Worm (Caenorhabditis elegans) whole organism, L4 larva: ENCODE measurements around the gene hpo-33.

ENCODE experiments used
- F26F4.8 ChIP-seq: fragments of 200-800 bp; sonication (Bioruptor generic); conservative IDR thresholded peaks from 2 replicates; pipeline ENCODE4 v1.3.6; 2022; ENCODE audit warnings: missing genetic modification characterization, missing compliant biosample characterization
- F49E8.2 ChIP-seq: sonication (generic microtip); optimal IDR thresholded peaks from 2 replicates; lab custom pipeline; 2016; ENCODE audit warnings: missing compliant biosample characterization, mild to moderate bottlenecking, missing genetic modification characterization, borderline replicate concordance
- R02D3.7 ChIP-seq: fragments of 150-350 bp; sonication (generic microtip); optimal IDR thresholded peaks from 3 replicates; lab custom pipeline; 2014; ENCODE audit warnings: missing biosample characterization, missing genetic modification characterization
- Y5F2A.4 ChIP-seq: fragments of 200-800 bp; sonication (Bioruptor generic); optimal IDR thresholded peaks from 2 replicates; lab custom pipeline; 2018; ENCODE audit warnings: mild to moderate bottlenecking, missing genetic modification characterization, missing compliant biosample characterization
- Y75B8A.6 ChIP-seq: fragments of 200-800 bp; sonication (Bioruptor generic); IDR thresholded peaks from 2 replicates; pipeline ENCODE4 v1.3.6; 2022; ENCODE audit warnings: missing genetic modification reagents, missing genetic modification characterization, missing compliant biosample characterization
- aha-1 ChIP-seq: fragments of 150-350 bp; peaks from one replicate; lab custom pipeline; 2014; ENCODE audit warnings: missing biosample characterization, missing genetic modification characterization
- ceh-20 ChIP-seq: fragments of 200-800 bp; sonication (Bioruptor generic); IDR thresholded peaks from 2 replicates; pipeline ENCODE4 v1.3.6; 2022; ENCODE audit warnings: missing genetic modification reagents, missing genetic modification characterization, missing compliant biosample characterization
- ceh-28 ChIP-seq: fragments of 150-350 bp; optimal IDR thresholded peaks from 2 replicates; lab custom pipeline; 2014; ENCODE audit warnings: missing biosample characterization, missing genetic modification reagents, missing genetic modification characterization
- daf-12 ChIP-seq: fragments of 150-350 bp; optimal IDR thresholded peaks from 2 replicates; lab custom pipeline; 2014; ENCODE audit warnings: missing biosample characterization, missing genetic modification reagents, missing genetic modification characterization
- dmd-6 ChIP-seq: fragments of 200-800 bp; sonication (Bioruptor generic); IDR thresholded peaks from 2 replicates; pipeline ENCODE4 v1.3.6; 2022; ENCODE audit warnings: missing genetic modification reagents, missing genetic modification characterization, missing compliant biosample characterization
- dmd-9 ChIP-seq: fragments of 200-800 bp; sonication (Bioruptor generic); IDR thresholded peaks from 2 replicates; pipeline ENCODE4 v1.3.6; 2022; ENCODE audit warnings: missing genetic modification reagents, missing genetic modification characterization, missing compliant biosample characterization
- dpl-1 ChIP-seq: fragments of 150-350 bp; optimal IDR thresholded peaks from 2 replicates; lab custom pipeline; 2014; ENCODE audit warnings: missing biosample characterization, missing genetic modification reagents, missing genetic modification characterization
- egl-43 ChIP-seq: fragments of 200-800 bp; sonication (Bioruptor generic); IDR thresholded peaks from 2 replicates; pipeline ENCODE4 v1.3.6; 2022; ENCODE audit warnings: missing genetic modification reagents, missing genetic modification characterization, missing compliant biosample characterization
- fos-1 ChIP-seq: fragments of 150-350 bp; optimal IDR thresholded peaks from 2 replicates; lab custom pipeline; 2014; ENCODE audit warnings: missing biosample characterization, missing genetic modification characterization
- hlh-30 ChIP-seq: sonication (generic microtip); optimal IDR thresholded peaks from 2 replicates; lab custom pipeline; 2017; ENCODE audit warnings: antibody characterized with exemption, mild to moderate bottlenecking, missing genetic modification characterization, missing compliant biosample characterization; ENCODE audit not compliant: insufficient read depth
- lin-1 ChIP-seq: fragments of 200-800 bp; sonication (Bioruptor generic); IDR thresholded peaks from 2 replicates; pipeline ENCODE4 v1.3.6; 2022; ENCODE audit warnings: missing genetic modification reagents, missing genetic modification characterization, missing compliant biosample characterization
- lin-13 ChIP-seq: fragments of 150-350 bp; optimal IDR thresholded peaks from 2 replicates; lab custom pipeline; 2014; ENCODE audit warnings: missing biosample characterization, missing genetic modification reagents, missing genetic modification characterization
- lin-15B ChIP-seq: fragments of 150-350 bp; sonication (generic microtip); optimal IDR thresholded peaks from 3 replicates; lab custom pipeline; 2014; ENCODE audit warnings: missing biosample characterization, missing genetic modification characterization
- mxl-2 ChIP-seq: fragments of 200-800 bp; sonication (Bioruptor generic); conservative IDR thresholded peaks from 2 replicates; pipeline ENCODE4 v1.3.6; 2022; ENCODE audit warnings: missing genetic modification reagents, missing genetic modification characterization, missing compliant biosample characterization
- nhr-10 ChIP-seq: fragments of 150-350 bp; optimal IDR thresholded peaks from 2 replicates; lab custom pipeline; 2014; ENCODE audit warnings: missing biosample characterization, missing genetic modification characterization
- nhr-102 ChIP-seq: sonication (generic microtip); optimal IDR thresholded peaks from 2 replicates; lab custom pipeline; 2016; ENCODE audit warnings: mild to moderate bottlenecking, missing genetic modification characterization, moderate library complexity, missing compliant biosample characterization
- nhr-11 ChIP-seq: fragments of 150-350 bp; optimal IDR thresholded peaks from 2 replicates; lab custom pipeline; 2014; ENCODE audit warnings: missing biosample characterization, missing genetic modification characterization
- nhr-41 ChIP-seq: fragments of 200-800 bp; sonication (Bioruptor generic); IDR thresholded peaks from 2 replicates; pipeline ENCODE4 v1.3.6; 2022; ENCODE audit warnings: missing genetic modification reagents, missing genetic modification characterization, missing compliant biosample characterization
- nhr-48 ChIP-seq: sonication (generic microtip); optimal IDR thresholded peaks from 2 replicates; lab custom pipeline; 2016; ENCODE audit warnings: mild to moderate bottlenecking, missing genetic modification characterization, missing compliant biosample characterization
- pha-4 ChIP-seq, 2 experiments: fragments of 150-350 bp in 1 of 2; fragments of 200-800 bp in 1 of 2; sonication (Bioruptor generic) in 1 of 2; IDR thresholded peaks in 1 of 2; optimal IDR thresholded peaks in 1 of 2; 2 replicates each; pipeline versions ENCODE4 v1.3.6 to Lab custom; 2014 to 2022; ENCODE audit warnings: missing genetic modification characterization in 2 of 2, missing genetic modification reagents in 2 of 2, missing biosample characterization in 1 of 2, missing compliant biosample characterization in 1 of 2
- php-3 ChIP-seq: fragments of 200-800 bp; sonication (Bioruptor generic); IDR thresholded peaks from 2 replicates; pipeline ENCODE4 v1.3.6; 2022; ENCODE audit warnings: missing genetic modification reagents, missing genetic modification characterization, missing compliant biosample characterization
- sdz-12 ChIP-seq: fragments of 200-800 bp; sonication (Bioruptor generic); optimal IDR thresholded peaks from 2 replicates; lab custom pipeline; 2018; ENCODE audit warnings: mild to moderate bottlenecking, missing genetic modification characterization, missing compliant biosample characterization
- tag-97 ChIP-seq: fragments of 200-800 bp; sonication (Bioruptor generic); IDR thresholded peaks from 2 replicates; pipeline ENCODE4 v1.3.6; 2022; ENCODE audit warnings: missing genetic modification characterization, missing compliant biosample characterization
- unc-39 ChIP-seq: sonication (generic microtip); optimal IDR thresholded peaks from 2 replicates; lab custom pipeline; 2017; ENCODE audit warnings: missing biosample characterization, missing genetic modification characterization
- unc-62 ChIP-seq, 3 experiments: fragments of 150-350 bp in 1 of 3; sonication (generic microtip); optimal IDR thresholded peaks in 2 of 3; peaks in 1 of 3; 1 replicate in 1 of 3; 2 replicates in 2 of 3; lab custom pipeline; 2014 to 2017; ENCODE audit warnings: missing biosample characterization in 3 of 3, missing genetic modification characterization in 3 of 3, missing genetic modification reagents in 3 of 3, missing genotype in 1 of 3
- zag-1 ChIP-seq: fragments of 150-350 bp; optimal IDR thresholded peaks from 2 replicates; lab custom pipeline; 2014; ENCODE audit warnings: missing biosample characterization, missing genetic modification characterization
- zip-11 ChIP-seq: fragments of 200-800 bp; sonication (Bioruptor generic); IDR thresholded peaks from 2 replicates; pipeline ENCODE4 v1.3.6; 2022; ENCODE audit warnings: missing genetic modification characterization, missing compliant biosample characterization
- ztf-11 ChIP-seq: fragments of 150-350 bp; optimal IDR thresholded peaks from 2 replicates; lab custom pipeline; 2014; ENCODE audit warnings: missing biosample characterization, missing genetic modification characterization

Gene hpo-33

DNA sequence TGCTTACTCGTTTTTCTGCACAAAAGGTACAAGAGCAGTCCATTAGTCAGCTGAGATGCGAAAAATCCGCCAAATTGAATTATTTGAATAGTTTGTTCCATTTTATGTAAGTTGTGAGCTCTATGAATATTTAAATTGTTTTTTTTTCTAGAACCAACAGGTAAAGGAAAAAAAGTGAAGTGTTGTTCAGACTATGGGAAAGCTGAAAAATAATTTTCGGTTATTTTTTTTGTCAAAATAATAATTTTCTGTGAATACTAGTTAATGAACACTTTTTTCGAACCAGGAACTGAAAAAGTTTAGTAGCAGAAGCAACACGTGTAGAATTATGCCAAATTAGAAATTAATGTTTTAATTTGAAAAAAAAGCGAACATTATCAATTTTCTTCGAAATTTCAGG is 33.5 kb downstream of the hpo-33 start, which contains the start of gene str-125:
str-125 (minus strand) TSS at position 101 of the 400 bp plus-strand sequence.
- TF ChIP-seq nhr-102 (tag; lab: Kevin White, UChicago) (no peak), fos-1 (tag; lab: Kevin White, UChicago) (no peak), dpl-1 (no peak), sdz-12 (no peak), egl-43 (GFP tag; lab: Robert Waterston, UW) (no peak), lin-1 (no peak), F49E8.2 (tag; lab: Kevin White, UChicago) (no peak), ceh-28 (tag; lab: Kevin White, UChicago) (no peak), dmd-9 (GFP tag; lab: Robert Waterston, UW) (no peak), zip-11 (no peak), lin-13 (GFP tag; lab: Kevin White, UChicago) (no peak), ceh-20 (GFP tag; lab: Robert Waterston, UW) (no peak), lin-15B (tag; lab: Kevin White, UChicago) (no peak), unc-62 (GFP tag; optimal IDR thresholded peaks at IDR 0.05 in 1 of 2; lab: Kevin White, UChicago) (no peak), unc-62 (tag; optimal IDR thresholded peaks at IDR 0.05; lab: Kevin White, UChicago) (no peak), hlh-30 (tag; lab: Kevin White, UChicago) (no peak), nhr-48 (tag; lab: Kevin White, UChicago) (no peak), Y5F2A.4 (GFP tag; lab: Kevin White, UChicago) (no peak), pha-4 (GFP tag; IDR thresholded peaks at IDR 0.05; lab: Robert Waterston, UW) (no peak), pha-4 (tag; optimal IDR thresholded peaks at IDR 0.05; lab: Kevin White, UChicago) (no peak), tag-97 (GFP tag; lab: Robert Waterston, UW) (no peak)

DNA sequence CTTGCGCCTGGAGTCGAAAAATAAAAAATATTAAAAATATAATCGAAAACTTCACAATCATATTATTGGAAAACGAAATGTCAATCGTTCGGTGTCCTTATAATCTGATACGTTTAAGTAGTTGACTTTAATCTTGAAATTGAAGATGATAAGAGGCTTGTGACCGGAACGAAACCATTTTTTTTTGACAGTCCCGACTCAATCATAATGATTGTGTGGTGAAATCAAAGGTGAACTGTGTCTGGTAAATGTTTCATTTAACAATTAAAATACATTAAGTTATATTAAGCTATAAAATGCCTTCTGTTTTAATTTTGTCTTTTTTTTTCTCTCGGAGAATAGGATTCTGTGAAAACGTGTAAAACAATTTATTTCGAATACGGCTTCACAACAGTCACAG is 35.5 kb downstream of the hpo-33 start, which contains the start of gene T05E12.3:
T05E12.3 (minus strand) TSS at position 101 of the 400 bp plus-strand sequence.
- TF ChIP-seq nhr-41 (GFP tag; lab: Robert Waterston, UW): no peak
- no peak for TF ChIP-seq Y75B8A.6 (GFP tag; lab: Robert Waterston, UW)
- TF ChIP-seq nhr-10 (tag; lab: Kevin White, UChicago): no peak
- no peak for TF ChIP-seq nhr-102 (tag; lab: Kevin White, UChicago)
- TF ChIP-seq dmd-6 (GFP tag; lab: Robert Waterston, UW): peak; percentile 58
- no peak for TF ChIP-seq fos-1 (tag; lab: Kevin White, UChicago)

DNA sequence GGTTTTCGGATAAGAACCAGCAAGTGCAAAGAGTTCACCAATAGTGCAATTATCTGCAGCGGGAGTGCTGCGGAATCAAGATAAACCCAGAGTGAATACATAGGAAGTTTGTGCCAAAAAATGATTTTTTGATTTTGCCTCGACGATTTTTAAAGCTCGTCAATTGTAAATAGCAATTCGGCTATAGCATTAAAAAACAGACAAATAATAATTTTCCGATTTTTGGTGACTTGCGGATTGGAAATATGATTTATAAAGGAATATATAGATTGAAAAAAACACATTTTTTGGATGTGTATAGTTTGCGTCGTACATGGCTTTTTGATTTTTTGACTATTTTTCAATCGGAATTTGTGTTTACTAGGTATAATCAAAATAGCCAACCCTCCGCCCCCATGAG is 37.4 kb downstream of the hpo-33 start, which contains the start of gene srw-20:
srw-20 (minus strand) TSS at position 101 of the 400 bp plus-strand sequence.
- TF ChIP-seq ztf-11 (tag; lab: Kevin White, UChicago): no peak

DNA sequence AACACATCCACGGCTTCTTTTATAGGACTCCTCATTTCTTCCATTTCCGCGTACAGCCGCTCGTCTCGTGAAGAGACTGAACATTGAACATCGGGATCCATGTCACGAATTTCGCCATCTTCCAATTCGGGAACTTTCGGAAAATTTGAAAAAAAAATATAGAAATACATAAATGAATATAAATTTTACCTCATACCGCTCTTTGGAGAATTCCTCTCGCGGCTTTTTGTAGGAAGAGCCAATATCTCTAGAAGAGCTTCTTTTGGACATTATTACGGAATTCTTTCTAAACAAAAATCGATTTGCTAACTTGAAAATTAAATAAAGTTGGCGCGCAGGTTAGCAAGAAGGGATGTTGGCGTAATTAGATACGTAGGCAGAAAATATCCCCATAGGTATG is 40.4 kb downstream of the hpo-33 start, which contains the start of gene T05E12.9:
T05E12.9 (minus strand) TSS at position 101 of the 400 bp plus-strand sequence.
- TF ChIP-seq unc-39 (no peak), pha-4 (GFP tag; IDR thresholded peaks at IDR 0.05; lab: Robert Waterston, UW) (no peak), pha-4 (tag; optimal IDR thresholded peaks at IDR 0.05; lab: Kevin White, UChicago) (no peak), aha-1 (tag; lab: Kevin White, UChicago) (peak; percentile 16), F26F4.8 (GFP tag; lab: Robert Waterston, UW) (no peak), mxl-2 (GFP tag; lab: Robert Waterston, UW) (no peak), nhr-11 (no peak), R02D3.7 (tag; lab: Kevin White, UChicago) (no peak), zag-1 (tag; lab: Kevin White, UChicago) (no peak)

DNA sequence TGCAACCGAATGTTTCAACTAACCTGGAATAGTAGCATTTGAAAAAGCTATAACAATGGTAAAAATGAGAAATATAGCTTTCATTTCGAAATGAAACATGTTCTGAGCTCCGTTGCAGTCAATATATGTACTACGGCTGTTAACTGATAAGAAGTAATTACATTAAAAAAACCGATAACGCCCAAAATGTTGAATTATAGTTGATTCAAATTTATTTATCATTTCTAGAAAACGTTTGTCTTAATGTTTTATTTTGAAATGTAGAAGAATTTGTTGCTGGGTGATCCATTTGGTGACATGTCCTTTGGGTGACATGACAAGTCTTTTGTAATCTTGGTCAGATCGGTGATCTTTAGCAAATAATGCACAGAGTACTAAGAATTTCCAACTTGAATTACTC is 47.0 kb downstream of the hpo-33 start, which contains the start of gene T05E12.6:
T05E12.6 (minus strand) TSS at position 101 of the 400 bp plus-strand sequence.
- TF ChIP-seq php-3 (GFP tag; lab: Robert Waterston, UW) (peak; percentile 32; the same call in 1 of the 2 replicates), daf-12 (tag; lab: Kevin White, UChicago) (no peak), nhr-10 (tag; lab: Kevin White, UChicago) (no peak)
